Fruit fly (Drosophila melanogaster): ENCODE data around the gene Cyp1.

DNA sequence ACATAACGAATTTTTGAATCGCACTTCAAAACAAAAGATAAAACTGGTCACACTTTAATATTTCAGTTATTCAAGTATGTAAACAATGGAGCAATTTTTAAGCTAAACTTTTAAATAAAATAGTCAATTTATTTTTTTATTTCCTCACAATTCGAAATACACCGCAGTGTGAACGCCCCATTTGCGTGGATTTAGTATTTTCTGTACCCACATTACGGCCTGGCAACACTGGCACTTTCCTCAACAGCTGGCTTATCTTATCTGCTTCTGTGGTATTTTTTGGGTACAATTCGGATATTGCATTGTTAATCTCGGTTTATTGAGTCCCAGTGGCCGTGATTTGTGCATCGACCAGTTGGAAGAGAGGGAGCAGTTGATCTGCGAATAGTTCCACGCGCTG lies 29.9 kb upstream of the Cyp1 start, which contains the start of gene sl:
- no peak for TF ChIP-seq EcR (GFP tag; optimal IDR thresholded peaks at IDR 0.05)
- no peak for TF ChIP-seq psq (optimal IDR thresholded peaks at IDR 0.05)
- TF ChIP-seq usp (GFP tag; optimal IDR thresholded peaks at IDR 0.05): no peak

All from whole organism.